Fruit fly (Drosophila melanogaster) whole organism, embryonic: ENCODE data around the gene CG5377.
A peak's percentile ranks its signal among the peaks of the same experiment; 100 is the strongest.

Source experiments
- Aef1 ChIP-seq: fragments of 200-800 bp; sonication (Bioruptor generic); IDR thresholded peaks from 3 replicates; pipeline ENCODE4 v1.3.6; 2022; ENCODE audit warnings: missing biosample characterization, missing genetic modification characterization
- Blimp-1 ChIP-seq: fragments of 200-800 bp; sonication (Bioruptor generic); optimal IDR thresholded peaks from 3 replicates; lab custom pipeline; 2018; ENCODE audit warnings: missing biosample characterization, missing genetic modification characterization, mild to moderate bottlenecking, moderate library complexity, missing genetic modification reagents
- Bteb2 ChIP-seq: fragments of 200-800 bp; sonication (Bioruptor generic); optimal IDR thresholded peaks from 2 replicates; lab custom pipeline; 2016; ENCODE audit warnings: missing biosample characterization, missing genetic modification characterization
- CG10321 ChIP-seq: fragments of 200-800 bp; sonication (Bioruptor generic); IDR thresholded peaks from 2 replicates; pipeline ENCODE4 v1.3.6; 2022; ENCODE audit warnings: missing biosample characterization, missing genetic modification characterization
- CG11085 ChIP-seq: fragments of 200-800 bp; sonication (Bioruptor generic); IDR thresholded peaks from 2 replicates; pipeline ENCODE4 v1.3.6; 2022; ENCODE audit warnings: missing biosample characterization, missing genetic modification characterization
- CG12299 ChIP-seq: fragments of 200-800 bp; sonication (Bioruptor generic); optimal IDR thresholded peaks from 2 replicates; lab custom pipeline; 2018; ENCODE audit warnings: missing biosample characterization, mild to moderate bottlenecking, missing genetic modification characterization
- CG12769 ChIP-seq: fragments of 200-800 bp; sonication (Bioruptor generic); optimal IDR thresholded peaks from 2 replicates; lab custom pipeline; 2019; ENCODE audit warnings: missing biosample characterization, mild to moderate bottlenecking, missing genetic modification characterization, moderate library complexity
- CG13123 ChIP-seq: fragments of 200-800 bp; sonication (Bioruptor generic); optimal IDR thresholded peaks from 2 replicates; lab custom pipeline; 2016; ENCODE audit warnings: missing biosample characterization, missing genetic modification characterization
- CG1603 ChIP-seq: fragments of 200-800 bp; sonication (Bioruptor generic); optimal IDR thresholded peaks from 2 replicates; lab custom pipeline; 2019; ENCODE audit warnings: missing biosample characterization, mild to moderate bottlenecking, missing genetic modification characterization, moderate library complexity
- CG17612 ChIP-seq: fragments of 200-800 bp; sonication (Bioruptor generic); IDR thresholded peaks from 2 replicates; pipeline ENCODE4 v1.3.6; 2022; ENCODE audit warnings: missing biosample characterization, missing genetic modification characterization
- CG2678 ChIP-seq: fragments of 200-800 bp; sonication (Bioruptor generic); optimal IDR thresholded peaks from 3 replicates; lab custom pipeline; 2019; ENCODE audit warnings: missing biosample characterization, mild to moderate bottlenecking, missing genetic modification characterization, moderate library complexity
- CG30020 ChIP-seq: fragments of 200-800 bp; optimal IDR thresholded peaks from 2 replicates; lab custom pipeline; 2019; ENCODE audit warnings: missing biosample characterization, mild to moderate bottlenecking, missing genetic modification characterization, moderate library complexity
- CG30403 ChIP-seq: fragments of 200-800 bp; sonication (Bioruptor generic); optimal IDR thresholded peaks from 3 replicates; lab custom pipeline; 2016; ENCODE audit warnings: missing biosample characterization, missing genetic modification characterization
- CG3065 ChIP-seq: fragments of 200-800 bp; sonication (Bioruptor generic); optimal IDR thresholded peaks from 2 replicates; lab custom pipeline; 2016; ENCODE audit warnings: missing biosample characterization, missing genetic modification characterization
- CG3281 ChIP-seq: fragments of 200-800 bp; sonication (Bioruptor generic); optimal IDR thresholded peaks from 3 replicates; lab custom pipeline; 2017; ENCODE audit warnings: missing biosample characterization, mild to moderate bottlenecking, missing genetic modification characterization
- CG4617 ChIP-seq: fragments of 200-800 bp; sonication (Bioruptor generic); optimal IDR thresholded peaks from 3 replicates; lab custom pipeline; 2016; ENCODE audit warnings: missing biosample characterization, missing genetic modification characterization, borderline replicate concordance
- CG4730 ChIP-seq: fragments of 200-800 bp; sonication (Bioruptor generic); IDR thresholded peaks from 2 replicates; pipeline ENCODE4 v1.3.6; 2022; ENCODE audit warnings: missing biosample characterization, missing genetic modification characterization
- CG5953 ChIP-seq: fragments of 200-800 bp; sonication (Bioruptor generic); IDR thresholded peaks from 2 replicates; pipeline ENCODE4 v1.3.6; 2022; ENCODE audit warnings: missing biosample characterization, missing genetic modification characterization
- CG6689 ChIP-seq: fragments of 200-800 bp; sonication (Bioruptor generic); IDR thresholded peaks from 2 replicates; pipeline ENCODE4 v1.3.6; 2022; ENCODE audit warnings: missing biosample characterization, missing genetic modification characterization
- CG8281 ChIP-seq: fragments of 200-800 bp; sonication (Bioruptor generic); optimal IDR thresholded peaks from 2 replicates; lab custom pipeline; 2018; ENCODE audit warnings: missing biosample characterization, mild to moderate bottlenecking, missing genetic modification characterization, moderate library complexity
- CG8944 ChIP-seq: fragments of 200-800 bp; sonication (Bioruptor generic); optimal IDR thresholded peaks from 3 replicates; lab custom pipeline; 2016; ENCODE audit warnings: missing biosample characterization, missing genetic modification characterization
- CG9609 ChIP-seq: fragments of 200-800 bp; sonication (Bioruptor generic); optimal IDR thresholded peaks from 3 replicates; lab custom pipeline; 2016; ENCODE audit warnings: missing biosample characterization, missing genetic modification characterization
- CG9876 ChIP-seq: fragments of 200-800 bp; sonication (Bioruptor generic); optimal IDR thresholded peaks from 2 replicates; lab custom pipeline; 2016; ENCODE audit warnings: missing biosample characterization, missing genetic modification characterization
- Dbx ChIP-seq: fragments of 200-800 bp; sonication (Bioruptor generic); IDR thresholded peaks from 3 replicates; pipeline ENCODE4 v1.3.6; 2022; ENCODE audit warnings: missing biosample characterization, missing genetic modification characterization
- HLHmδ ChIP-seq: fragments of 200-800 bp; sonication (Bioruptor generic); optimal IDR thresholded peaks from 2 replicates; lab custom pipeline; 2018; ENCODE audit warnings: missing biosample characterization, mild to moderate bottlenecking, missing genetic modification characterization, moderate library complexity
- Hr51 ChIP-seq, 2 experiments: fragments of 200-800 bp; sonication (Bioruptor generic); optimal IDR thresholded peaks; 2 replicates in 1 of 2; 3 replicates in 1 of 2; lab custom pipeline; 2016 to 2018; ENCODE audit warnings: missing biosample characterization in 2 of 2, missing genetic modification characterization in 2 of 2, mild to moderate bottlenecking in 1 of 2, moderate library complexity in 1 of 2
- Lhr ChIP-seq: fragments of 200-800 bp; sonication (Bioruptor generic); optimal IDR thresholded peaks from 3 replicates; lab custom pipeline; 2017; ENCODE audit warnings: mild to moderate bottlenecking, missing biosample characterization, missing genetic modification reagents, missing genetic modification characterization
- Lim3 ChIP-seq: fragments of 200-800 bp; sonication (Bioruptor generic); IDR thresholded peaks from 2 replicates; pipeline ENCODE4 v1.3.6; 2022; ENCODE audit warnings: missing biosample characterization, missing genetic modification characterization
- MESR4 ChIP-seq: fragments of 200-800 bp; sonication (Bioruptor generic); optimal IDR thresholded peaks from 2 replicates; lab custom pipeline; 2018; ENCODE audit warnings: missing biosample characterization, mild to moderate bottlenecking, missing genetic modification characterization, moderate library complexity
- Mes4 ChIP-seq: fragments of 200-800 bp; sonication (Bioruptor generic); optimal IDR thresholded peaks from 2 replicates; lab custom pipeline; 2016; ENCODE audit warnings: missing biosample characterization, missing genetic modification characterization
- Optix ChIP-seq: fragments of 200-800 bp; sonication (Bioruptor generic); IDR thresholded peaks from 3 replicates; pipeline ENCODE4 v1.3.6; 2022; ENCODE audit warnings: missing biosample characterization, missing genetic modification characterization
- Poxn ChIP-seq: fragments of 200-800 bp; sonication (Bioruptor generic); IDR thresholded peaks from 2 replicates; pipeline ENCODE4 v1.3.6; 2022; ENCODE audit warnings: missing biosample characterization, missing genetic modification characterization
- Ssrp ChIP-seq: fragments of 200-800 bp; sonication (Bioruptor generic); optimal IDR thresholded peaks from 2 replicates; lab custom pipeline; 2018; ENCODE audit warnings: missing biosample characterization, mild to moderate bottlenecking, missing genetic modification characterization, moderate library complexity
- ab ChIP-seq: fragments of 200-800 bp; sonication (Bioruptor generic); optimal IDR thresholded peaks from 2 replicates; lab custom pipeline; 2016; ENCODE audit warnings: missing biosample characterization, missing genetic modification characterization
- abd-A ChIP-seq: fragments of 200-800 bp; sonication (Bioruptor generic); optimal IDR thresholded peaks from 3 replicates; lab custom pipeline; 2019; ENCODE audit warnings: missing biosample characterization, mild to moderate bottlenecking, missing genetic modification characterization, moderate library complexity
- bab2 ChIP-seq: fragments of 200-800 bp; sonication (Bioruptor generic); optimal IDR thresholded peaks from 2 replicates; lab custom pipeline; 2016; ENCODE audit warnings: missing biosample characterization, missing genetic modification characterization
- bigmax ChIP-seq: fragments of 200-800 bp; sonication (Bioruptor generic); optimal IDR thresholded peaks from 2 replicates; lab custom pipeline; 2018; ENCODE audit warnings: missing biosample characterization, mild to moderate bottlenecking, missing genetic modification characterization
- chn ChIP-seq: fragments of 200-800 bp; sonication (Bioruptor generic); optimal IDR thresholded peaks from 2 replicates; lab custom pipeline; 2016; ENCODE audit warnings: missing biosample characterization, missing genetic modification characterization
- danr ChIP-seq: fragments of 200-800 bp; sonication (Bioruptor generic); IDR thresholded peaks from 2 replicates; pipeline ENCODE4 v1.3.6; 2022; ENCODE audit warnings: missing biosample characterization, missing genetic modification characterization
- dimm ChIP-seq: fragments of 200-800 bp; sonication (Bioruptor generic); IDR thresholded peaks from 2 replicates; pipeline ENCODE4 v1.3.6; 2022; ENCODE audit warnings: missing biosample characterization, missing genetic modification characterization
- gro ChIP-seq: fragments of 200-800 bp; sonication (Bioruptor generic); optimal IDR thresholded peaks from 2 replicates; lab custom pipeline; 2016; ENCODE audit warnings: missing biosample characterization, missing genetic modification characterization
- ham ChIP-seq: fragments of 200-800 bp; sonication (Bioruptor generic); IDR thresholded peaks from 2 replicates; pipeline ENCODE4 v1.3.6; 2022; ENCODE audit warnings: missing biosample characterization, missing genetic modification characterization
- jigr1 ChIP-seq: fragments of 200-800 bp; sonication (Bioruptor generic); IDR thresholded peaks from 3 replicates; pipeline ENCODE4 v1.3.6; 2022; ENCODE audit warnings: missing biosample characterization, missing genetic modification characterization
- kah ChIP-seq: fragments of 200-800 bp; sonication (Bioruptor generic); optimal IDR thresholded peaks from 2 replicates; lab custom pipeline; 2018; ENCODE audit warnings: missing biosample characterization, mild to moderate bottlenecking, missing genetic modification characterization
- kni ChIP-seq: fragments of 200-800 bp; sonication (Bioruptor generic); optimal IDR thresholded peaks from 3 replicates; lab custom pipeline; 2017; ENCODE audit warnings: mild to moderate bottlenecking, missing biosample characterization, missing genetic modification reagents, missing genetic modification characterization
- maf-S ChIP-seq: fragments of 200-800 bp; sonication (Bioruptor generic); optimal IDR thresholded peaks from 2 replicates; lab custom pipeline; 2016; ENCODE audit warnings: missing biosample characterization, missing genetic modification characterization
- pfk ChIP-seq: fragments of 200-800 bp; sonication (Bioruptor generic); optimal IDR thresholded peaks from 2 replicates; lab custom pipeline; 2018; ENCODE audit warnings: missing biosample characterization, mild to moderate bottlenecking, missing genetic modification characterization, moderate library complexity
- pzg ChIP-seq: fragments of 200-800 bp; sonication (Bioruptor generic); optimal IDR thresholded peaks from 3 replicates; lab custom pipeline; 2018; ENCODE audit warnings: missing biosample characterization, mild to moderate bottlenecking, missing genetic modification characterization, moderate library complexity
- zen ChIP-seq: fragments of 200-800 bp; sonication (Bioruptor generic); optimal IDR thresholded peaks from 3 replicates; lab custom pipeline; 2018; ENCODE audit warnings: missing biosample characterization, mild to moderate bottlenecking, missing genetic modification characterization, moderate library complexity

Gene CG5377

DNA sequence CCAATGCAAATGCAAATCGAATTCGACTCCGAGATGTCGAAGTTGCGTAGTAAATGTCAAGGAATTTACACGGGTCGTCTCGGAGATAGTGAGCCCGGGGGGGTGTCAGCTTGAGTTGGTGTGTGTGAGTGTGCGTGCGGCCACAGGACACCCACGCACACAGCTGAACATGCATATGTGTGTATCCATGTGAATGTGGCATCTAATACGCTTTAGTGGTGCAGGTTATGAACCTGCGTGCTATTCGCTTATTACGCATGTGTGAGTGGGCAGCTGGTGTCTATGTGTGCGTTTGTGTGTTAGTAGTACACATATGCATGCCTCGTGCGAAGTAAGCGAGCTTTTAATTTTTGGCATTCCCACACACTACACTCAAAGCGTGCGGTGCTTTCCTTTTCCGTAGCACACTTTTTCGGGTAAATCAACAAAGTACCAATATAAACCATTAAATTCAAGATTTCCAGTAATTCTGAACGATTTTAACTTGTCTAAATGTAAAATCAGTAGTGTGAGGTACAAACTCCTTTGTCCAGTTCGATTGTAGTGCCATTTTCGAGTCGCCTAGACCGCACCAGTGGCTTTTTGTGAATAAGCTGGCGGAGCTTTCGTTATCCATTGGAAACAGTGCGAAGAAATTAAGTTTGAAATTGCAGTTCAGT is 1.0 kb upstream of the CG5377 start (continued):
- TF ChIP-seq kah (GFP tag; lab: Kevin White, UChicago) (peak; percentile 60), bab2 (GFP tag; lab: Kevin White, UChicago) (peak; percentile 87), CG30403 (GFP tag; lab: Kevin White, UChicago) (peak; percentile 89), Hr51 (GFP tag; optimal IDR thresholded peaks at IDR 0.05; lab: Kevin White, UChicago) (peak; percentile 84 to 96), Lhr (GFP tag; lab: Kevin White, UChicago) (no peak), CG8944 (GFP tag; lab: Kevin White, UChicago) (peak; percentile 80), CG4617 (GFP tag; lab: Kevin White, UChicago) (peak; percentile 43), kni (no peak), CG6689 (GFP tag; lab: Robert Waterston, UW) (peak; percentile 87), Aef1 (GFP tag; lab: Robert Waterston, UW) (peak; percentile 84), CG9609 (GFP tag; lab: Kevin White, UChicago) (peak; percentile 81), zen (tag; lab: Kevin White, UChicago) (peak; percentile 47), CG9876 (GFP tag; lab: Kevin White, UChicago) (peak; percentile 80), CG17612 (GFP tag; lab: Robert Waterston, UW) (peak; percentile 31; the same call in 1 of the 2 replicates), chn (GFP tag; lab: Kevin White, UChicago) (peak; percentile 67), CG1603 (peak; percentile 76), Mes4 (peak; percentile 74), CG30020 (tag; lab: Kevin White, UChicago) (no peak), CG4730 (GFP tag; lab: Robert Waterston, UW) (peak; percentile 80), bigmax (GFP tag; lab: Kevin White, UChicago) (peak; percentile 34), pzg (peak; percentile 3), MESR4 (peak; percentile 13), ham (GFP tag; lab: Robert Waterston, UW) (peak; percentile 63), Dbx (peak; percentile 90), CG2678 (tag; lab: Kevin White, UChicago) (peak; percentile 94), CG3065 (no peak), Optix (GFP tag; lab: Robert Waterston, UW) (peak; percentile 81), CG8281 (tag; lab: Kevin White, UChicago) (peak; percentile 72), Ssrp (tag; lab: Kevin White, UChicago) (peak; percentile 69), Blimp-1 (GFP tag; lab: Kevin White, UChicago) (peak; percentile 75), CG13123 (GFP tag; lab: Kevin White, UChicago) (peak; percentile 44), pfk (GFP tag; lab: Kevin White, UChicago) (no peak), ab (GFP tag; lab: Kevin White, UChicago) (peak; percentile 60), Poxn (GFP tag; lab: Robert Waterston, UW) (peak; percentile 63; the same call in 1 of the 2 replicates), CG3281 (GFP tag; lab: Kevin White, UChicago) (peak; percentile 89), Lim3 (GFP tag; lab: Robert Waterston, UW) (peak; percentile 33; the same call in 1 of the 2 replicates), CG12299 (peak; percentile 81), maf-S (GFP tag; lab: Kevin White, UChicago) (peak; percentile 86), dimm (GFP tag; lab: Robert Waterston, UW) (peak; percentile 74), CG12769 (tag; lab: Kevin White, UChicago) (no peak), Bteb2 (GFP tag; lab: Kevin White, UChicago) (peak; percentile 79), CG5953 (GFP tag; lab: Robert Waterston, UW) (peak; percentile 39; the same call in 1 of the 2 replicates), CG11085 (GFP tag; lab: Robert Waterston, UW) (peak; percentile 57), danr (GFP tag; lab: Robert Waterston, UW) (peak; percentile 61; the same call in 1 of the 2 replicates), gro (no peak), HLHmδ (GFP tag; lab: Kevin White, UChicago) (no peak), abd-A (tag; lab: Kevin White, UChicago) (peak; percentile 86), CG10321 (GFP tag; lab: Robert Waterston, UW) (peak; percentile 54; the same call in 1 of the 2 replicates), jigr1 (GFP tag; lab: Robert Waterston, UW) (peak; percentile 64; the same call in 2 of the 3 replicates)
